Fruit fly (Drosophila melanogaster) whole organism, prepupa: ENCODE data around the gene Lipt2.

Experiments used
- Blimp-1 ChIP-seq: fragments of 200-800 bp; sonication (Bioruptor generic); optimal IDR thresholded peaks from 3 replicates; lab custom pipeline; 2017; ENCODE audit warnings: missing biosample characterization, missing genetic modification characterization, mild to moderate bottlenecking, moderate library complexity, missing genetic modification reagents
- CG10669 ChIP-seq: fragments of 200-800 bp; sonication (Bioruptor generic); optimal IDR thresholded peaks from 3 replicates; lab custom pipeline; 2018; ENCODE audit warnings: missing biosample characterization, mild to moderate bottlenecking, missing genetic modification characterization, moderate library complexity
- CG11762 ChIP-seq: fragments of 200-800 bp; sonication (Bioruptor generic); optimal IDR thresholded peaks from 3 replicates; lab custom pipeline; 2016; ENCODE audit warnings: missing biosample characterization, missing genetic modification characterization; ENCODE audit not compliant: insufficient read depth
- CG11902 ChIP-seq: fragments of 200-800 bp; sonication (Bioruptor generic); optimal IDR thresholded peaks from 3 replicates; lab custom pipeline; 2016; ENCODE audit warnings: missing biosample characterization, missing genetic modification characterization
- CG1621 ChIP-seq: fragments of 200-800 bp; sonication (Bioruptor generic); optimal IDR thresholded peaks from 3 replicates; lab custom pipeline; 2018; ENCODE audit warnings: missing biosample characterization, mild to moderate bottlenecking, missing genetic modification characterization
- CG16779 ChIP-seq: fragments of 200-800 bp; sonication (Bioruptor generic); optimal IDR thresholded peaks from 3 replicates; lab custom pipeline; 2017; ENCODE audit warnings: missing biosample characterization, mild to moderate bottlenecking, missing genetic modification characterization
- CG3032 ChIP-seq: fragments of 200-800 bp; optimal IDR thresholded peaks from 2 replicates; lab custom pipeline; 2019; ENCODE audit warnings: missing biosample characterization, mild to moderate bottlenecking, missing genetic modification characterization, moderate library complexity
- CG34406 ChIP-seq: fragments of 200-800 bp; sonication (Bioruptor generic); optimal IDR thresholded peaks from 3 replicates; lab custom pipeline; 2016; ENCODE audit warnings: missing biosample characterization, missing genetic modification characterization
- CG4318 ChIP-seq: fragments of 200-800 bp; sonication (Bioruptor generic); optimal IDR thresholded peaks from 3 replicates; lab custom pipeline; 2017; ENCODE audit warnings: missing biosample characterization, mild to moderate bottlenecking, missing genetic modification characterization
- CG6792 ChIP-seq: fragments of 200-800 bp; sonication (Bioruptor generic); optimal IDR thresholded peaks from 3 replicates; lab custom pipeline; 2016; ENCODE audit warnings: missing biosample characterization, missing genetic modification characterization
- CG6808 ChIP-seq: fragments of 200-800 bp; sonication (Bioruptor generic); optimal IDR thresholded peaks from 3 replicates; lab custom pipeline; 2017; ENCODE audit warnings: missing biosample characterization, missing genetic modification characterization, mild to moderate bottlenecking, moderate library complexity, missing genetic modification reagents
- CG7368 ChIP-seq: fragments of 200-800 bp; sonication (Bioruptor generic); optimal IDR thresholded peaks from 3 replicates; lab custom pipeline; 2016; ENCODE audit warnings: missing biosample characterization, missing genetic modification characterization
- CG8319 ChIP-seq: fragments of 200-800 bp; sonication (Bioruptor generic); optimal IDR thresholded peaks from 3 replicates; lab custom pipeline; 2016; ENCODE audit warnings: missing biosample characterization, missing genetic modification characterization
- CG8632 ChIP-seq: fragments of 200-800 bp; sonication (Bioruptor generic); optimal IDR thresholded peaks from 3 replicates; lab custom pipeline; 2016; ENCODE audit warnings: missing biosample characterization, missing genetic modification characterization
- Eip75B ChIP-seq: fragments of 200-800 bp; sonication (Bioruptor generic); optimal IDR thresholded peaks from 3 replicates; lab custom pipeline; 2016; ENCODE audit warnings: missing biosample characterization, missing genetic modification characterization
- Eip78C ChIP-seq: fragments of 200-800 bp; sonication (Bioruptor generic); peaks from one replicate; lab custom pipeline; 2016; ENCODE audit warnings: missing biosample characterization, missing genetic modification characterization
- Ets21C ChIP-seq: fragments of 200-800 bp; sonication (Bioruptor generic); optimal IDR thresholded peaks from 3 replicates; lab custom pipeline; 2016; ENCODE audit warnings: missing biosample characterization, missing genetic modification characterization
- Hr39 ChIP-seq: fragments of 200-800 bp; sonication (Bioruptor generic); optimal IDR thresholded peaks from 2 replicates; lab custom pipeline; 2016; ENCODE audit warnings: missing biosample characterization, missing genetic modification characterization
- Hr4 ChIP-seq: fragments of 200-800 bp; sonication (Bioruptor generic); optimal IDR thresholded peaks from 3 replicates; lab custom pipeline; 2016; ENCODE audit warnings: missing biosample characterization, missing genetic modification characterization
- Lpt ChIP-seq: fragments of 200-800 bp; sonication (Bioruptor generic); optimal IDR thresholded peaks from 3 replicates; lab custom pipeline; 2016; ENCODE audit warnings: missing biosample characterization, missing genetic modification characterization
- Met ChIP-seq: fragments of 200-800 bp; sonication (Bioruptor generic); optimal IDR thresholded peaks from 3 replicates; lab custom pipeline; 2016; ENCODE audit warnings: missing biosample characterization, missing genetic modification characterization
- Smox ChIP-seq: fragments of 200-800 bp; sonication (Bioruptor generic); optimal IDR thresholded peaks from 3 replicates; lab custom pipeline; 2016; ENCODE audit warnings: missing biosample characterization, missing genetic modification characterization
- Sox102F ChIP-seq: fragments of 200-800 bp; sonication (Bioruptor generic); optimal IDR thresholded peaks from 2 replicates; lab custom pipeline; 2016; ENCODE audit warnings: missing biosample characterization, mild to moderate bottlenecking, missing genetic modification characterization
- acj6 ChIP-seq: fragments of 200-800 bp; sonication (Bioruptor generic); optimal IDR thresholded peaks from 3 replicates; lab custom pipeline; 2016; ENCODE audit warnings: missing biosample characterization, missing genetic modification characterization
- cyc ChIP-seq: fragments of 200-800 bp; sonication (Bioruptor generic); optimal IDR thresholded peaks from 3 replicates; lab custom pipeline; 2016; ENCODE audit warnings: missing biosample characterization, missing genetic modification characterization
- dac ChIP-seq: fragments of 200-800 bp; sonication (Bioruptor generic); optimal IDR thresholded peaks from 2 replicates; lab custom pipeline; 2017; ENCODE audit warnings: missing biosample characterization, mild to moderate bottlenecking, missing genetic modification characterization
- dsx ChIP-seq: fragments of 200-800 bp; optimal IDR thresholded peaks from 3 replicates; lab custom pipeline; 2019; ENCODE audit warnings: missing biosample characterization, mild to moderate bottlenecking, missing genetic modification characterization, moderate library complexity; ENCODE audit not compliant: poor library complexity, severe bottlenecking
- eg ChIP-seq: fragments of 200-800 bp; sonication (Bioruptor generic); IDR thresholded peaks from 3 replicates; pipeline ENCODE4 v1.3.6; 2022; ENCODE audit warnings: missing biosample characterization, missing genetic modification characterization
- fd59A ChIP-seq: fragments of 200-800 bp; sonication (Bioruptor generic); optimal IDR thresholded peaks from 2 replicates; lab custom pipeline; 2017; ENCODE audit warnings: missing biosample characterization, mild to moderate bottlenecking, missing genetic modification characterization, missing genetic modification reagents
- fd85E ChIP-seq: fragments of 200-800 bp; sonication (Bioruptor generic); optimal IDR thresholded peaks from 3 replicates; lab custom pipeline; 2016; ENCODE audit warnings: missing biosample characterization, missing genetic modification characterization
- fkh ChIP-seq: fragments of 200-800 bp; sonication (Bioruptor generic); optimal IDR thresholded peaks from 3 replicates; lab custom pipeline; 2017; ENCODE audit warnings: missing biosample characterization, mild to moderate bottlenecking, missing genetic modification characterization, moderate library complexity
- lz ChIP-seq: fragments of 200-800 bp; sonication (Bioruptor generic); optimal IDR thresholded peaks from 3 replicates; lab custom pipeline; 2016; ENCODE audit warnings: missing biosample characterization, missing genetic modification characterization
- net ChIP-seq: fragments of 200-800 bp; sonication (Bioruptor generic); optimal IDR thresholded peaks from 3 replicates; lab custom pipeline; 2016; ENCODE audit warnings: missing biosample characterization, missing genetic modification characterization
- pdm3 ChIP-seq: fragments of 200-800 bp; sonication (Bioruptor generic); optimal IDR thresholded peaks from 3 replicates; lab custom pipeline; 2016; ENCODE audit warnings: missing biosample characterization, missing genetic modification characterization
- salr ChIP-seq, 2 experiments: fragments of 200-800 bp; sonication (Bioruptor generic); optimal IDR thresholded peaks; 3 replicates each; lab custom pipeline; 2016 to 2018; ENCODE audit warnings: missing biosample characterization in 2 of 2, missing genetic modification characterization in 2 of 2, mild to moderate bottlenecking in 1 of 2
- ss ChIP-seq, 2 experiments: fragments of 200-800 bp; sonication (Bioruptor generic); optimal IDR thresholded peaks; 2 replicates in 1 of 2; 3 replicates in 1 of 2; lab custom pipeline; 2017 to 2018; ENCODE audit warnings: mild to moderate bottlenecking in 2 of 2, missing biosample characterization in 2 of 2, missing genetic modification characterization in 2 of 2, moderate library complexity in 1 of 2
- svp ChIP-seq: fragments of 200-800 bp; sonication (Bioruptor generic); peaks from one replicate; lab custom pipeline; 2016; ENCODE audit warnings: missing biosample characterization, missing genetic modification characterization
- topi ChIP-seq: fragments of 200-800 bp; sonication (Bioruptor generic); optimal IDR thresholded peaks from 3 replicates; lab custom pipeline; 2016; ENCODE audit warnings: missing biosample characterization, missing genetic modification characterization
- vri ChIP-seq: fragments of 200-800 bp; sonication (Bioruptor generic); optimal IDR thresholded peaks from 3 replicates; lab custom pipeline; 2016; ENCODE audit warnings: missing biosample characterization, mild to moderate bottlenecking, missing genetic modification characterization

The Lipt2 gene

DNA sequence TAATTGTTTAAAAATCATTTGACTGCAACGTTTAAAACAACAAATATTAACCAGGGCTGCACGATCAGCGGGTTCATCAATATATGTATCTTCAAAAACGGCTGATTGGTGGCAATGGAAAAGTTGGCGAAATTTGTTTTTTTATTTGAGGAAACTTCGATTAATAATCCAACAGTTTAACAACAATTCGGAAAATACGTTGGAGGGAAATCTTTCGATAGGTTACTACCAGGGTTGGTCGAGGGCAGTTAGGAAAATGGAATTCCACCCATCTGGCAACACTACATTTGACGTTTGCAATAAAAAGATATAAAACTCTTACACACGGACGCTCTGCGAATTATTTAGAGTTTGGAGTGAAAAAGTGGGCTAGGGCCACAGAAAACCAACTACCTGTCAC, at the start of gene Lipt2, which contains the start of gene CG14650 (continued):
- no peak for TF ChIP-seq CG10669 (GFP tag; lab: Kevin White, UChicago)
- TF ChIP-seq svp (GFP tag; lab: Kevin White, UChicago): no peak
- peak; percentile 39 for TF ChIP-seq CG11762 (GFP tag; lab: Kevin White, UChicago)
- no peak for TF ChIP-seq fd85E (GFP tag; lab: Kevin White, UChicago)
- TF ChIP-seq Eip78C (GFP tag; lab: Kevin White, UChicago): peak; percentile 82
- TF ChIP-seq, all 60 proteins: peak for 19

DNA sequence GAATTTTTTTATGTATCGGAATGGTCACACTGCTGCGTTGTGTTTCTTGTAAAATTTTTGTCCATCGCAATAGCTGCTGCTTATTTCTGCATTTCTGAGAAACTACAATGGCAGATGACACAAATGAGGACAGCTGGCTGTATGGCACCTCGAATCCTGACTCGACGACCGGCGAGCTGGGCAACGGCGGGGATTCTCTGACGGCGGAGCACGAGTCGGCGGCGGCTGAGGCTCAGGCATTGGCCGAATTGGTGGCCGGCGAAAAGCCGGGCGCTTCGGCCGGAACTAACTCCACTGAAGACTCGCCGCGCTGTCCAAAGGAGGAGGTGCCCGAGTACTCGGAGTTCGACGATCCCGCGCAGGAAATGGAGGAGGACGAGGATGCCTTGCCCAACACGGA, 47.9 kb upstream of the Lipt2 start, which contains the start of gene Fip1:
Gene Fip1 (plus strand): TSS at position 10 of the 400 bp plus-strand sequence.
- TF ChIP-seq CG16779 (tag; lab: Kevin White, UChicago) (no peak), CG6808 (no peak), acj6 (GFP tag; lab: Kevin White, UChicago) (no peak), ss (GFP tag; optimal IDR thresholded peaks at IDR 0.05; lab: Kevin White, UChicago) (no peak), eg (no peak), cyc (GFP tag; lab: Kevin White, UChicago) (no peak)
- TF ChIP-seq, all 60 proteins: peak for 0

DNA sequence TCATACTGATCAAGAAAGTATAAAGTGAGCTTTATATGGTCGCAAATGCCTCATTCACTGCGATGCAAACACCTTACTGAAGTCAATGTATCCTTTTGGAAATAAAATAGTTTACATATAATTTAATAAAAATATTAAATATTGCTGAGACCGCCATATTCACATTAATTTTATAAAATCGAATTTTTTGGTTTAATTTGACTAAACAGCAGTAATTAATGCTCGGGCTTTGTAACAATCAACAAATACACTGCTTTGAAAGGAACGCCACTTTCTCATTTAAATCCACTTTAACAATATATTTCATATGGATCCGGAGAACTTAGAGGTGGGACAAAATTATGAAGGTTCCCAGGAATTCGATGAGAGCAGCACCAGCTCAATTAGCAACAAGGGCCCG, 43.4 kb upstream of the Lipt2 start, which contains the start of gene sac:
Gene sac (plus strand): TSS at position 301 of the 400 bp plus-strand sequence.
- TF ChIP-seq CG4318 (no peak), Smox (no peak), Met (GFP tag; lab: Kevin White, UChicago) (no peak), CG34406 (GFP tag; lab: Kevin White, UChicago) (no peak), pdm3 (GFP tag; lab: Kevin White, UChicago) (no peak), salr (GFP tag; optimal IDR thresholded peaks at IDR 0.05; lab: Kevin White, UChicago) (no peak), Hr4 (no peak), CG16779 (tag; lab: Kevin White, UChicago) (no peak), CG8319 (no peak), Lpt (GFP tag; lab: Kevin White, UChicago) (no peak), CG1621 (tag; lab: Kevin White, UChicago) (no peak), eg (no peak), Ets21C (GFP tag; lab: Kevin White, UChicago) (no peak)

DNA sequence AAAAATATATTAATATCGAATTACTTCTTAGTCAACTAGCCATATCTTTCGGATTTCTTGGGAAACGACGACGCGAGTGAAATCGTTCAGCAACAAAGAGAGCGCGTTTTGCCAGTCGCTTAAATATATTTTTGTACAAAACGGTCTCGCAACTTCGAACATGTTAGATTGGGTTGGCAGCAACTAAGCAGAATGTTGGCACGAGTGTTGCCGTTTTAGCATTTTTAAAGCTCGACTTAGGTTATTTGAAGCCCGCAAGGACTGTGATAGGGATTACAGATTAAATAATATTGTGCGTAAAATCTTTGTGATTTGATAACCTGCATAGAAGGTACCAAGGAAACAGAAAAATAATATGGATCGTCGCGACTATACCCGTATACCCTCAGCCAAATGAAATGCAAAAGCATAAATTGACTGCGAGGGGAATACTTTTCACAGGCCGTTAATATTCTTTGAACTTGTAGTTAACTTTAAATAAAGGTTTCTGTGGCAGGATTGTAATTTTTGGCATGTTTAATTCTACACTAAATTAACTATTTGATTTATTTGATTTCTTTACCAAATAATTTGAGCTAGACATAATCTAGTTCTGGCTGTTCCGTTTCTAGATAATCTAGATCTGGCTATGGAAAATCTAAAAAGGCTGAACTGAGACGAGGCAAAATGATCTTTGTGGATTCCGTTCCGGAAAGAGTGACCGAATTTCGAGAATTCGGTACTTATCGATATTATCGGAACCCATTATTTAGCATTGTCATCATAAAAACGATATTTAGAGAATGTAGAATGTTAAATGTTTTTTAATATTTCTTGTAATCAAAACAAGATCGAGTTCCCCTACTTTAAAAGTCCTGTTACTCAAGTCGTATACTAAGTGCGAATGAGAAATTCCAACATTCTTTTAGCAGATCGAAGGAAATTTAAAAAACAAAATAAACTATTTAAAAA, 42.2 kb upstream of the Lipt2 start, which contains the start of gene CG31523:
Gene CG31523 (minus strand): TSS at position 170 of the 951 bp plus-strand sequence.
- TF ChIP-seq fd59A (GFP tag; lab: Kevin White, UChicago) (no peak), Hr39 (GFP tag; lab: Kevin White, UChicago) (no peak), CG6808 (no peak), lz (no peak), vri (no peak), Blimp-1 (no peak), CG11902 (no peak), Eip78C (GFP tag; lab: Kevin White, UChicago) (peak; percentile 56)

DNA sequence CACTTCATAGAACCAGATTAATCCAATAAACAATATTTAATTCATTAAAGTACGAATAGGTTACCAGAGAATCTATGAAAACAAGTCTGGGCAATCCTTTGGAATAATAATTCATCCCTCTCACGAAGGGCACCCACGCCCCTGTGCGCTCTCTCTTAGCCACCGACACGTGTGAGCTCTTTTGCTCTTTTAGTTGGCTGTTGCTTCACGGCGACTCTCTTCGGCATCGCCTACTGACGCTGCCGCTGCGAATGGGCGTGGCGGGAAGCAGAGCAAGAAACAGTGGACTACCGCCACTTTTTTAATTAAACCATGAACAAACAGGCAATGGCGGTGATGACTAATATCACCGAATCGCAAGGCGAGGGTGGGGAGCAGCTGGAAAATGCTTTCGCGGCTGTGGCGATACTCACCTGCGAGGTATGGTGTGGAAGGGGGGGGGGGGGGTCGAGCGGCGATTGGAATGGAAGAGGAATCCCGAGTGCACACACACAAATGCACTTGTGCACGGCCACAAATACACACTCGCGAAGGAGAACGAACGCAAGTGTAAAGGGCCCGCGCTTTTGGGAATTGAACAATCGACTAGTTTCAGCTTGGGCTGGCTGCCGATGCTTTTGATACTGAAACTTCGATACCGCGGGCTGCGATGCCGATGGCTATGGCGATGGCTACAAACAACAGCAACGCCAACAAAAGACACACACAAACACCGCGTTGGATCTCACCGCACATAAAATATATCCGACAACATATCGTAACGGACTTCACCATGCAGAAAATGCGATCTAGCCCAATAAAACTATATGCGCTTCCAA, 41.3 kb upstream of the Lipt2 start:
- TF ChIP-seq net: peak; percentile 87
- TF ChIP-seq Hr4: peak; percentile 82
- peak; percentile 90 for TF ChIP-seq topi
- TF ChIP-seq Sox102F (GFP tag; lab: Kevin White, UChicago): peak; percentile 94
- peak; percentile 95 for TF ChIP-seq svp (GFP tag; lab: Kevin White, UChicago)
- TF ChIP-seq cyc (GFP tag; lab: Kevin White, UChicago): peak; percentile 90
- peak; percentile 90 for TF ChIP-seq lz
- peak; percentile 85 for TF ChIP-seq CG7368 (GFP tag; lab: Kevin White, UChicago)
- peak; percentile 57 for TF ChIP-seq fkh (GFP tag; lab: Kevin White, UChicago)
- peak; percentile 87 for TF ChIP-seq CG6792 (GFP tag; lab: Kevin White, UChicago)
- TF ChIP-seq pdm3 (GFP tag; lab: Kevin White, UChicago): peak; percentile 87
- peak; percentile 92 for TF ChIP-seq Met (GFP tag; lab: Kevin White, UChicago)
- peak; percentile 57 to 78 for TF ChIP-seq salr (GFP tag; optimal IDR thresholded peaks at IDR 0.05; lab: Kevin White, UChicago)
- peak; percentile 67 for TF ChIP-seq CG3032 (tag; lab: Kevin White, UChicago)
- TF ChIP-seq dsx (GFP tag; lab: Kevin White, UChicago): peak; percentile 43
- TF ChIP-seq CG34406 (GFP tag; lab: Kevin White, UChicago): peak; percentile 85
- peak; percentile 81 for TF ChIP-seq CG8632 (GFP tag; lab: Kevin White, UChicago)
- peak; percentile 42 for TF ChIP-seq dac (GFP tag; lab: Kevin White, UChicago)
- peak; percentile 90 for TF ChIP-seq Eip75B (GFP tag; lab: Kevin White, UChicago)
